1 fruit fly cellular context compared by ENCODE assay signal in genomic region chr2L:207129-207813, dm6.
TF ChIP-seq lines count a peak whose summit lies in the region.

Gene Tbc1d15-17, plus strand, starts transcription at chr2L:207179.
Gene CG11617, minus strand, starts transcription at chr2L:207297.

TF ChIP-seq in whole organism, embryonic, 481 proteins besides CTCF, POLR2A, EP300 and RAD21 (continued from another document):
- TF ChIP-seq bigmax (GFP tag; optimal IDR thresholded peaks at IDR 0.05; lab: Kevin White, UChicago) (peak; percentile 14), CG14667 (GFP tag; IDR thresholded peaks at IDR 0.05; lab: Robert Waterston, UW) (no peak), Hmr (GFP tag; optimal IDR thresholded peaks at IDR 0.05; lab: Kevin White, UChicago) (peak; percentile 69), CG1603 (tag; optimal IDR thresholded peaks at IDR 0.05; lab: Kevin White, UChicago) (peak; percentile 82), Dp (GFP tag; optimal IDR thresholded peaks at IDR 0.05; lab: Kevin White, UChicago) (peak; percentile 62), zen (tag; optimal IDR thresholded peaks at IDR 0.05; lab: Kevin White, UChicago) (peak; percentile 40), mirr (GFP tag; optimal IDR thresholded peaks at IDR 0.05; lab: Kevin White, UChicago) (peak; percentile 1), CG14860 (GFP tag; IDR thresholded peaks at IDR 0.05; lab: Robert Waterston, UW; ENCODE audit: partially characterized antibody) (no peak)
TF ChIP-seq in whole organism, embryonic: peak in this region for 98.
